Worm (Caenorhabditis elegans) whole organism, L4 larva: ENCODE data around the gene srh-204.

Source experiments
- F37D6.2 ChIP-seq: sonication (generic microtip); optimal IDR thresholded peaks from 2 replicates; lab custom pipeline; 2016; ENCODE audit warnings: mild to moderate bottlenecking, missing genetic modification characterization, missing compliant biosample characterization
- Y48G9A.11 ChIP-seq: fragments of 200-800 bp; sonication (Bioruptor generic); IDR thresholded peaks from 2 replicates; pipeline ENCODE4 v1.3.6; 2022; ENCODE audit warnings: missing genetic modification reagents, missing genetic modification characterization, missing compliant biosample characterization
- Y5F2A.4 ChIP-seq: fragments of 200-800 bp; sonication (Bioruptor generic); optimal IDR thresholded peaks from 2 replicates; lab custom pipeline; 2018; ENCODE audit warnings: mild to moderate bottlenecking, missing genetic modification characterization, missing compliant biosample characterization
- aha-1 ChIP-seq: fragments of 150-350 bp; peaks from one replicate; lab custom pipeline; 2014; ENCODE audit warnings: missing biosample characterization, missing genetic modification characterization
- ceh-20 ChIP-seq: fragments of 200-800 bp; sonication (Bioruptor generic); IDR thresholded peaks from 2 replicates; pipeline ENCODE4 v1.3.6; 2022; ENCODE audit warnings: missing genetic modification reagents, missing genetic modification characterization, missing compliant biosample characterization
- ceh-32 ChIP-seq: sonication (generic microtip); optimal IDR thresholded peaks from 2 replicates; lab custom pipeline; 2016; ENCODE audit warnings: mild to moderate bottlenecking, missing genetic modification characterization, missing compliant biosample characterization; ENCODE audit not compliant: poor library complexity
- ceh-62 ChIP-seq: sonication (generic microtip); optimal IDR thresholded peaks from 2 replicates; lab custom pipeline; 2017; ENCODE audit warnings: missing biosample characterization, missing genetic modification characterization
- ctbp-1 ChIP-seq: fragments of 200-800 bp; sonication (Bioruptor generic); IDR thresholded peaks from 2 replicates; pipeline ENCODE4 v1.3.6; 2022; ENCODE audit warnings: missing genetic modification reagents, missing genetic modification characterization, missing compliant biosample characterization
- daf-19 ChIP-seq: fragments of 200-800 bp; sonication (Bioruptor generic); conservative IDR thresholded peaks from 2 replicates; pipeline ENCODE4 v1.3.6; 2022; ENCODE audit warnings: missing genetic modification characterization, missing compliant biosample characterization
- dmd-6 ChIP-seq: fragments of 200-800 bp; sonication (Bioruptor generic); IDR thresholded peaks from 2 replicates; pipeline ENCODE4 v1.3.6; 2022; ENCODE audit warnings: missing genetic modification reagents, missing genetic modification characterization, missing compliant biosample characterization
- dmd-8 ChIP-seq: fragments of 200-800 bp; sonication (Bioruptor generic); IDR thresholded peaks from 2 replicates; pipeline ENCODE4 v1.3.6; 2022; ENCODE audit warnings: missing genetic modification characterization, missing compliant biosample characterization
- dve-1 ChIP-seq: sonication (generic microtip); optimal IDR thresholded peaks from 2 replicates; lab custom pipeline; 2017; ENCODE audit warnings: antibody characterized with exemption, mild to moderate bottlenecking, missing genetic modification characterization, missing compliant biosample characterization; ENCODE audit not compliant: insufficient read depth
- egl-27 ChIP-seq: sonication (generic microtip); optimal IDR thresholded peaks from 3 replicates; lab custom pipeline; 2017; ENCODE audit warnings: missing biosample characterization, missing genetic modification reagents, missing genetic modification characterization
- hlh-11 ChIP-seq: fragments of 200-800 bp; sonication (Bioruptor generic); optimal IDR thresholded peaks from 2 replicates; lab custom pipeline; 2018; ENCODE audit warnings: mild to moderate bottlenecking, missing genetic modification characterization, missing compliant biosample characterization
- hlh-30 ChIP-seq: sonication (generic microtip); optimal IDR thresholded peaks from 2 replicates; lab custom pipeline; 2017; ENCODE audit warnings: antibody characterized with exemption, mild to moderate bottlenecking, missing genetic modification characterization, missing compliant biosample characterization; ENCODE audit not compliant: insufficient read depth
- jun-1 ChIP-seq: fragments of 150-350 bp; optimal IDR thresholded peaks from 2 replicates; lab custom pipeline; 2014; ENCODE audit warnings: missing biosample characterization, missing genetic modification reagents, missing genetic modification characterization
- lin-1 ChIP-seq: fragments of 200-800 bp; sonication (Bioruptor generic); IDR thresholded peaks from 2 replicates; pipeline ENCODE4 v1.3.6; 2022; ENCODE audit warnings: missing genetic modification reagents, missing genetic modification characterization, missing compliant biosample characterization
- lin-29 ChIP-seq: fragments of 200-800 bp; sonication (Bioruptor generic); IDR thresholded peaks from 2 replicates; pipeline ENCODE4 v1.3.6; 2022; ENCODE audit warnings: missing genetic modification reagents, missing genetic modification characterization, missing compliant biosample characterization
- lin-39 ChIP-seq: fragments of 150-350 bp; optimal IDR thresholded peaks from 2 replicates; lab custom pipeline; 2014; ENCODE audit warnings: missing biosample characterization, missing genetic modification reagents, missing genetic modification characterization
- lsy-2 ChIP-seq, 2 experiments: fragments of 150-350 bp in 1 of 2; sonication (generic microtip) in 1 of 2; optimal IDR thresholded peaks; 2 replicates each; lab custom pipeline; 2014 to 2017; ENCODE audit warnings: missing biosample characterization in 2 of 2, missing genetic modification characterization in 2 of 2
- mdl-1 ChIP-seq, 2 experiments: fragments of 150-350 bp in 1 of 2; sonication (generic microtip) in 1 of 2; optimal IDR thresholded peaks; 2 replicates each; lab custom pipeline; 2014 to 2017; ENCODE audit warnings: missing biosample characterization in 2 of 2, missing genetic modification characterization in 2 of 2
- nhr-28 ChIP-seq: fragments of 150-350 bp; optimal IDR thresholded peaks from 2 replicates; lab custom pipeline; 2014; ENCODE audit warnings: missing biosample characterization, missing genetic modification characterization
- nhr-42 ChIP-seq: fragments of 200-800 bp; sonication (Bioruptor generic); IDR thresholded peaks from 2 replicates; pipeline ENCODE4 v1.3.6; 2022; ENCODE audit warnings: missing genetic modification characterization, missing compliant biosample characterization
- nhr-77 ChIP-seq: fragments of 150-350 bp; optimal IDR thresholded peaks from 2 replicates; lab custom pipeline; 2014; ENCODE audit warnings: missing biosample characterization, missing genetic modification characterization
- pqm-1 ChIP-seq: sonication (generic microtip); optimal IDR thresholded peaks from 2 replicates; lab custom pipeline; 2017; ENCODE audit warnings: missing biosample characterization, missing genetic modification characterization
- saeg-2 ChIP-seq: fragments of 200-800 bp; sonication (Bioruptor generic); IDR thresholded peaks from 2 replicates; pipeline ENCODE4 v1.3.6; 2022; ENCODE audit warnings: missing genetic modification reagents, missing genetic modification characterization, missing compliant biosample characterization
- snpc-1.2 ChIP-seq: fragments of 200-800 bp; sonication (Bioruptor generic); IDR thresholded peaks from 2 replicates; pipeline ENCODE4 v1.3.6; 2022; ENCODE audit warnings: missing genetic modification reagents, missing genetic modification characterization, missing compliant biosample characterization
- snpc-4 ChIP-seq: fragments of 150-350 bp; optimal IDR thresholded peaks from 2 replicates; lab custom pipeline; 2014; ENCODE audit warnings: missing biosample characterization, missing genetic modification characterization
- tag-97 ChIP-seq: fragments of 200-800 bp; sonication (Bioruptor generic); IDR thresholded peaks from 2 replicates; pipeline ENCODE4 v1.3.6; 2022; ENCODE audit warnings: missing genetic modification characterization, missing compliant biosample characterization
- tra-1 ChIP-seq: fragments of 200-800 bp; sonication (Bioruptor generic); IDR thresholded peaks from 2 replicates; pipeline ENCODE4 v1.3.6; 2022; ENCODE audit warnings: missing genetic modification reagents, missing genetic modification characterization, missing compliant biosample characterization
- unc-39 ChIP-seq: sonication (generic microtip); optimal IDR thresholded peaks from 2 replicates; lab custom pipeline; 2017; ENCODE audit warnings: missing biosample characterization, missing genetic modification characterization
- vab-7 ChIP-seq: fragments of 200-800 bp; sonication (Bioruptor generic); IDR thresholded peaks from 2 replicates; pipeline ENCODE4 v1.3.6; 2022; ENCODE audit warnings: missing genetic modification reagents, missing genetic modification characterization, missing compliant biosample characterization
- zag-1 ChIP-seq: fragments of 150-350 bp; optimal IDR thresholded peaks from 2 replicates; lab custom pipeline; 2014; ENCODE audit warnings: missing biosample characterization, missing genetic modification characterization
- zfp-2 ChIP-seq: sonication (generic microtip); optimal IDR thresholded peaks from 2 replicates; lab custom pipeline; 2016; ENCODE audit warnings: mild to moderate bottlenecking, missing genetic modification characterization, missing compliant biosample characterization
- zfp-3 ChIP-seq: fragments of 200-800 bp; sonication (Bioruptor generic); conservative IDR thresholded peaks from 2 replicates; pipeline ENCODE4 v1.3.6; 2022; ENCODE audit warnings: missing genetic modification reagents, missing genetic modification characterization, missing compliant biosample characterization
- zip-11 ChIP-seq: fragments of 200-800 bp; sonication (Bioruptor generic); IDR thresholded peaks from 2 replicates; pipeline ENCODE4 v1.3.6; 2022; ENCODE audit warnings: missing genetic modification characterization, missing compliant biosample characterization
- zip-2 ChIP-seq: fragments of 150-350 bp; optimal IDR thresholded peaks from 2 replicates; lab custom pipeline; 2014; ENCODE audit warnings: missing biosample characterization, missing genetic modification characterization
- ztf-7 ChIP-seq: fragments of 150-350 bp; optimal IDR thresholded peaks from 2 replicates; lab custom pipeline; 2014; ENCODE audit warnings: missing biosample characterization, missing genetic modification characterization

The srh-204 gene

ce11 chrV:4260090-4260489 lies 19.9 kb upstream of the srh-204 start, which contains the start of gene srt-3:
srt-3 (minus strand) TSS chrV:4260190.
- TF ChIP-seq zip-2 (tag; lab: Kevin White, UChicago) (no peak), lin-1 (GFP tag; lab: Robert Waterston, UW) (no peak), tra-1 (GFP tag; lab: Robert Waterston, UW) (no peak), jun-1 (tag; lab: Kevin White, UChicago) (no peak), ctbp-1 (GFP tag; lab: Robert Waterston, UW) (no peak), egl-27 (tag; lab: Kevin White, UChicago) (no peak), unc-39 (tag; lab: Kevin White, UChicago) (no peak)
- TF ChIP-seq, all 104 proteins: peak for 0

ce11 chrV:4256474-4256873 lies 16.3 kb upstream of the srh-204 start, which contains the start of gene srt-14:
srt-14 (minus strand) TSS chrV:4256574.
- no peak for TF ChIP-seq zip-11 (GFP tag; lab: Robert Waterston, UW)
- no peak for TF ChIP-seq F37D6.2 (tag; lab: Kevin White, UChicago)
- no peak for TF ChIP-seq snpc-1.2
- no peak for TF ChIP-seq nhr-42 (GFP tag; lab: Robert Waterston, UW)
- TF ChIP-seq ceh-20 (GFP tag; lab: Robert Waterston, UW), result no peak
- TF ChIP-seq dmd-8 (GFP tag; lab: Robert Waterston, UW), result no peak
- no peak for TF ChIP-seq aha-1 (tag; lab: Kevin White, UChicago)
- TF ChIP-seq ceh-32 (tag; lab: Kevin White, UChicago), result no peak
- TF ChIP-seq lsy-2 (tag; optimal IDR thresholded peaks at IDR 0.05; lab: Kevin White, UChicago), result no peak
- TF ChIP-seq ztf-7 (tag; lab: Kevin White, UChicago), result no peak
- no peak for TF ChIP-seq dmd-6 (GFP tag; lab: Robert Waterston, UW)

- TF ChIP-seq zfp-3 (GFP tag; lab: Robert Waterston, UW) (no peak), nhr-77 (tag; lab: Kevin White, UChicago) (no peak), hlh-30 (tag; lab: Kevin White, UChicago) (no peak)
Observed at ce11 chrV:4250047-4250446, 9.9 kb upstream of the srh-204 start, which contains the start of gene srt-13. srt-13 (minus strand) TSS chrV:4250147.

ce11 chrV:4248359-4248758 lies 8.2 kb upstream of the srh-204 start:
- TF ChIP-seq vab-7 (GFP tag; lab: Robert Waterston, UW), result no peak
- no peak for TF ChIP-seq nhr-28
- no peak for TF ChIP-seq snpc-4 (tag; lab: Kevin White, UChicago)
- no peak for TF ChIP-seq daf-19 (GFP tag; lab: Robert Waterston, UW)
- no peak for TF ChIP-seq Y5F2A.4 (GFP tag; lab: Kevin White, UChicago)
- no peak for TF ChIP-seq mdl-1 (tag; optimal IDR thresholded peaks at IDR 0.05; lab: Kevin White, UChicago)
- no peak for TF ChIP-seq dve-1 (tag; lab: Kevin White, UChicago)
- TF ChIP-seq egl-27 (tag; lab: Kevin White, UChicago), result no peak
- TF ChIP-seq zag-1 (tag; lab: Kevin White, UChicago), result no peak
- no peak for TF ChIP-seq pqm-1 (tag; lab: Kevin White, UChicago)
- TF ChIP-seq hlh-30 (tag; lab: Kevin White, UChicago), result no peak

- TF ChIP-seq Y48G9A.11 (no peak), ceh-20 (GFP tag; lab: Robert Waterston, UW) (no peak), tra-1 (GFP tag; lab: Robert Waterston, UW) (no peak), vab-7 (GFP tag; lab: Robert Waterston, UW) (no peak), zfp-2 (tag; lab: Kevin White, UChicago) (no peak), zfp-3 (GFP tag; lab: Robert Waterston, UW) (no peak), lin-39 (tag; lab: Kevin White, UChicago) (no peak), hlh-11 (tag; lab: Kevin White, UChicago) (no peak), ceh-32 (tag; lab: Kevin White, UChicago) (no peak), egl-27 (tag; lab: Kevin White, UChicago) (no peak), tag-97 (GFP tag; lab: Robert Waterston, UW) (no peak), ceh-62 (no peak), lin-29 (GFP tag; lab: Robert Waterston, UW) (no peak), saeg-2 (no peak)
Observed at ce11 chrV:4242431-4242830, 2.2 kb upstream of the srh-204 start, which contains the start of gene srt-12. srt-12 (minus strand) TSS chrV:4242531.
